Worm (Caenorhabditis elegans) whole organism, L4 larva: ENCODE measurements around the gene clec-138.

Experiments
- F26F4.8 ChIP-seq: fragments of 200-800 bp; sonication (Bioruptor generic); conservative IDR thresholded peaks from 2 replicates; pipeline ENCODE4 v1.3.6; 2022; ENCODE audit warnings: missing genetic modification characterization, missing compliant biosample characterization
- F44E2.7 ChIP-seq: fragments of 200-800 bp; sonication (Bioruptor generic); IDR thresholded peaks from 2 replicates; pipeline ENCODE4 v2.1.2; 2022; ENCODE audit warnings: missing genetic modification characterization, missing compliant biosample characterization
- T20F7.1 ChIP-seq: fragments of 200-800 bp; sonication (Bioruptor generic); optimal IDR thresholded peaks from 2 replicates; lab custom pipeline; 2018; ENCODE audit warnings: mild to moderate bottlenecking, missing genetic modification characterization, missing compliant biosample characterization
- aha-1 ChIP-seq: fragments of 150-350 bp; peaks from one replicate; lab custom pipeline; 2014; ENCODE audit warnings: missing biosample characterization, missing genetic modification characterization
- attf-4 ChIP-seq: sonication (generic microtip); optimal IDR thresholded peaks from 3 replicates; lab custom pipeline; 2017; ENCODE audit warnings: missing biosample characterization, missing genetic modification characterization
- ceh-32 ChIP-seq: sonication (generic microtip); optimal IDR thresholded peaks from 2 replicates; lab custom pipeline; 2016; ENCODE audit warnings: mild to moderate bottlenecking, missing genetic modification characterization, missing compliant biosample characterization; ENCODE audit not compliant: poor library complexity
- ces-1 ChIP-seq: fragments of 150-350 bp; sonication (generic microtip); optimal IDR thresholded peaks from 4 replicates; lab custom pipeline; 2014; ENCODE audit warnings: missing biosample characterization, missing genetic modification reagents, missing genetic modification characterization
- cey-2 ChIP-seq: sonication (generic microtip); optimal IDR thresholded peaks from 3 replicates; lab custom pipeline; 2017; ENCODE audit warnings: missing genetic modification characterization, mild to moderate bottlenecking, missing compliant biosample characterization, antibody characterized with exemption, borderline replicate concordance; ENCODE audit not compliant: insufficient read depth
- daf-19 ChIP-seq: fragments of 200-800 bp; sonication (Bioruptor generic); conservative IDR thresholded peaks from 2 replicates; pipeline ENCODE4 v1.3.6; 2022; ENCODE audit warnings: missing genetic modification characterization, missing compliant biosample characterization
- dmd-6 ChIP-seq: fragments of 200-800 bp; sonication (Bioruptor generic); IDR thresholded peaks from 2 replicates; pipeline ENCODE4 v1.3.6; 2022; ENCODE audit warnings: missing genetic modification reagents, missing genetic modification characterization, missing compliant biosample characterization
- dmd-9 ChIP-seq: fragments of 200-800 bp; sonication (Bioruptor generic); IDR thresholded peaks from 2 replicates; pipeline ENCODE4 v1.3.6; 2022; ENCODE audit warnings: missing genetic modification reagents, missing genetic modification characterization, missing compliant biosample characterization
- dpl-1 ChIP-seq: fragments of 150-350 bp; optimal IDR thresholded peaks from 2 replicates; lab custom pipeline; 2014; ENCODE audit warnings: missing biosample characterization, missing genetic modification reagents, missing genetic modification characterization
- duxl-1 ChIP-seq: sonication (generic microtip); optimal IDR thresholded peaks from 2 replicates; lab custom pipeline; 2016; ENCODE audit warnings: mild to moderate bottlenecking, missing genetic modification characterization, moderate library complexity, missing compliant biosample characterization; ENCODE audit not compliant: poor library complexity
- dve-1 ChIP-seq: sonication (generic microtip); optimal IDR thresholded peaks from 2 replicates; lab custom pipeline; 2017; ENCODE audit warnings: antibody characterized with exemption, mild to moderate bottlenecking, missing genetic modification characterization, missing compliant biosample characterization; ENCODE audit not compliant: insufficient read depth
- egl-27 ChIP-seq: sonication (generic microtip); optimal IDR thresholded peaks from 3 replicates; lab custom pipeline; 2017; ENCODE audit warnings: missing biosample characterization, missing genetic modification reagents, missing genetic modification characterization
- egl-43 ChIP-seq: fragments of 200-800 bp; sonication (Bioruptor generic); IDR thresholded peaks from 2 replicates; pipeline ENCODE4 v1.3.6; 2022; ENCODE audit warnings: missing genetic modification reagents, missing genetic modification characterization, missing compliant biosample characterization
- lin-1 ChIP-seq: fragments of 200-800 bp; sonication (Bioruptor generic); IDR thresholded peaks from 2 replicates; pipeline ENCODE4 v1.3.6; 2022; ENCODE audit warnings: missing genetic modification reagents, missing genetic modification characterization, missing compliant biosample characterization
- madf-5 ChIP-seq, 2 experiments: fragments of 200-800 bp; sonication (Bioruptor generic); IDR thresholded peaks; 2 replicates each; pipeline ENCODE4 v1.3.6; 2022; ENCODE audit warnings: missing compliant biosample characterization in 2 of 2, missing genetic modification characterization in 2 of 2
- madf-9 ChIP-seq: fragments of 200-800 bp; sonication (Bioruptor generic); conservative IDR thresholded peaks from 2 replicates; pipeline ENCODE4 v1.3.6; 2022; ENCODE audit warnings: missing genetic modification reagents, missing genetic modification characterization, missing compliant biosample characterization
- mdl-1 ChIP-seq, 2 experiments: fragments of 150-350 bp in 1 of 2; sonication (generic microtip) in 1 of 2; optimal IDR thresholded peaks; 2 replicates each; lab custom pipeline; 2014 to 2017; ENCODE audit warnings: missing biosample characterization in 2 of 2, missing genetic modification characterization in 2 of 2
- mxl-2 ChIP-seq: fragments of 200-800 bp; sonication (Bioruptor generic); conservative IDR thresholded peaks from 2 replicates; pipeline ENCODE4 v1.3.6; 2022; ENCODE audit warnings: missing genetic modification reagents, missing genetic modification characterization, missing compliant biosample characterization
- nhr-11 ChIP-seq: fragments of 150-350 bp; optimal IDR thresholded peaks from 2 replicates; lab custom pipeline; 2014; ENCODE audit warnings: missing biosample characterization, missing genetic modification characterization
- nhr-111 ChIP-seq: fragments of 200-800 bp; sonication (Bioruptor generic); optimal IDR thresholded peaks from 2 replicates; lab custom pipeline; 2018; ENCODE audit warnings: mild to moderate bottlenecking, missing genetic modification characterization, missing compliant biosample characterization
- nhr-237 ChIP-seq: sonication (generic microtip); optimal IDR thresholded peaks from 2 replicates; lab custom pipeline; 2017; ENCODE audit warnings: missing biosample characterization, missing genetic modification characterization
- nhr-25 ChIP-seq: sonication (generic microtip); optimal IDR thresholded peaks from 2 replicates; lab custom pipeline; 2017; ENCODE audit warnings: missing genetic modification characterization, mild to moderate bottlenecking, missing compliant biosample characterization, antibody characterized with exemption, moderate library complexity, borderline replicate concordance; ENCODE audit not compliant: insufficient read depth
- nhr-41 ChIP-seq: fragments of 200-800 bp; sonication (Bioruptor generic); IDR thresholded peaks from 2 replicates; pipeline ENCODE4 v1.3.6; 2022; ENCODE audit warnings: missing genetic modification reagents, missing genetic modification characterization, missing compliant biosample characterization
- nhr-42 ChIP-seq: fragments of 200-800 bp; sonication (Bioruptor generic); IDR thresholded peaks from 2 replicates; pipeline ENCODE4 v1.3.6; 2022; ENCODE audit warnings: missing genetic modification characterization, missing compliant biosample characterization
- nhr-6 ChIP-seq: fragments of 150-350 bp; optimal IDR thresholded peaks from 2 replicates; lab custom pipeline; 2014; ENCODE audit warnings: missing biosample characterization, missing genetic modification characterization
- pha-4 ChIP-seq, 2 experiments: fragments of 150-350 bp in 1 of 2; fragments of 200-800 bp in 1 of 2; sonication (Bioruptor generic) in 1 of 2; IDR thresholded peaks in 1 of 2; optimal IDR thresholded peaks in 1 of 2; 2 replicates each; pipeline versions ENCODE4 v1.3.6 to Lab custom; 2014 to 2022; ENCODE audit warnings: missing genetic modification characterization in 2 of 2, missing genetic modification reagents in 2 of 2, missing biosample characterization in 1 of 2, missing compliant biosample characterization in 1 of 2
- php-3 ChIP-seq: fragments of 200-800 bp; sonication (Bioruptor generic); IDR thresholded peaks from 2 replicates; pipeline ENCODE4 v1.3.6; 2022; ENCODE audit warnings: missing genetic modification reagents, missing genetic modification characterization, missing compliant biosample characterization
- pqm-1 ChIP-seq: sonication (generic microtip); optimal IDR thresholded peaks from 2 replicates; lab custom pipeline; 2017; ENCODE audit warnings: missing biosample characterization, missing genetic modification characterization
- rbr-2 ChIP-seq: sonication (generic microtip); optimal IDR thresholded peaks from 2 replicates; lab custom pipeline; 2016; ENCODE audit warnings: missing genotype, missing genetic modification characterization, missing compliant biosample characterization
- saeg-2 ChIP-seq: fragments of 200-800 bp; sonication (Bioruptor generic); IDR thresholded peaks from 2 replicates; pipeline ENCODE4 v1.3.6; 2022; ENCODE audit warnings: missing genetic modification reagents, missing genetic modification characterization, missing compliant biosample characterization
- sdz-12 ChIP-seq: fragments of 200-800 bp; sonication (Bioruptor generic); optimal IDR thresholded peaks from 2 replicates; lab custom pipeline; 2018; ENCODE audit warnings: mild to moderate bottlenecking, missing genetic modification characterization, missing compliant biosample characterization
- tag-97 ChIP-seq: fragments of 200-800 bp; sonication (Bioruptor generic); IDR thresholded peaks from 2 replicates; pipeline ENCODE4 v1.3.6; 2022; ENCODE audit warnings: missing genetic modification characterization, missing compliant biosample characterization
- unc-62 ChIP-seq, 3 experiments: fragments of 150-350 bp in 1 of 3; sonication (generic microtip); optimal IDR thresholded peaks in 2 of 3; peaks in 1 of 3; 1 replicate in 1 of 3; 2 replicates in 2 of 3; lab custom pipeline; 2014 to 2017; ENCODE audit warnings: missing biosample characterization in 3 of 3, missing genetic modification characterization in 3 of 3, missing genetic modification reagents in 3 of 3, missing genotype in 1 of 3
- vab-7 ChIP-seq: fragments of 200-800 bp; sonication (Bioruptor generic); IDR thresholded peaks from 2 replicates; pipeline ENCODE4 v1.3.6; 2022; ENCODE audit warnings: missing genetic modification reagents, missing genetic modification characterization, missing compliant biosample characterization
- zfp-3 ChIP-seq: fragments of 200-800 bp; sonication (Bioruptor generic); conservative IDR thresholded peaks from 2 replicates; pipeline ENCODE4 v1.3.6; 2022; ENCODE audit warnings: missing genetic modification reagents, missing genetic modification characterization, missing compliant biosample characterization
- ztf-11 ChIP-seq: fragments of 150-350 bp; optimal IDR thresholded peaks from 2 replicates; lab custom pipeline; 2014; ENCODE audit warnings: missing biosample characterization, missing genetic modification characterization
- ztf-7 ChIP-seq: fragments of 150-350 bp; optimal IDR thresholded peaks from 2 replicates; lab custom pipeline; 2014; ENCODE audit warnings: missing biosample characterization, missing genetic modification characterization

Gene clec-138

DNA sequence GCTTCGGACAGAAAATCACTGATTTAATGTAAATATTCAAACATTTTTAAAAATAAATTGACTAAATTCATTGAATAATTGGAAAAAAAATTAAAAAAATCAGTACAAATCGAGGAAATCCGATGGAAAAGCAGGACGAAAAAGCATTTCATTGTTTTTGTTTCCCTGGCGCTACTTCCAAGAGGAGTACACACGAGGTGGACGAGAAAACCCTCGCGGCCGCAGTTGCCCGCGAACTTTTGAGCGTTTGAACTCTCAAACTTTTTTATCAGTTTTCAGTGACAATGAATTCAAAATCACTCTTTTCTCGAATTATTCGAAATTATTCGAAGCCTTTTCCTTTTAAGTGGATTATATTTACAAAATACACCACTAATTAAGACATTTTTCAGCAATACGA lies 16.6 kb downstream of the clec-138 start, which contains the start of gene F35D11.4 (continued):
- TF ChIP-seq pha-4 (GFP tag; IDR thresholded peaks at IDR 0.05; lab: Robert Waterston, UW) (peak; percentile 20; the same call in 1 of the 2 replicates), pha-4 (tag; optimal IDR thresholded peaks at IDR 0.05; lab: Kevin White, UChicago) (no peak), nhr-6 (tag; lab: Kevin White, UChicago) (peak; percentile 78), rbr-2 (tag; lab: Kevin White, UChicago) (peak; percentile 60), vab-7 (GFP tag; lab: Robert Waterston, UW) (no peak), lin-1 (GFP tag; lab: Robert Waterston, UW) (0 out of 2 replicates have a peak, but pooled peaks have one; percentile 20), pqm-1 (no peak), dmd-9 (GFP tag; lab: Robert Waterston, UW) (peak; percentile 77), T20F7.1 (peak; percentile 18), ztf-11 (tag; lab: Kevin White, UChicago) (no peak), cey-2 (tag; lab: Kevin White, UChicago) (no peak), sdz-12 (no peak), duxl-1 (peak; percentile 76), F26F4.8 (GFP tag; lab: Robert Waterston, UW) (no peak), php-3 (no peak), unc-62 (GFP tag; optimal IDR thresholded peaks at IDR 0.05 in 1 of 2; lab: Kevin White, UChicago) (no peak), unc-62 (tag; optimal IDR thresholded peaks at IDR 0.05; lab: Kevin White, UChicago) (no peak), dmd-6 (GFP tag; lab: Robert Waterston, UW) (peak; percentile 82), dve-1 (tag; lab: Kevin White, UChicago) (peak; percentile 78), saeg-2 (GFP tag; lab: Robert Waterston, UW) (no peak), nhr-41 (GFP tag; lab: Robert Waterston, UW) (no peak), nhr-25 (tag; lab: Kevin White, UChicago) (no peak), madf-5 (GFP tag; IDR thresholded peaks at IDR 0.05; lab: Robert Waterston, UW) (no peak; a peak in 1 of 4 replicates), nhr-111 (GFP tag; lab: Kevin White, UChicago) (no peak)

DNA sequence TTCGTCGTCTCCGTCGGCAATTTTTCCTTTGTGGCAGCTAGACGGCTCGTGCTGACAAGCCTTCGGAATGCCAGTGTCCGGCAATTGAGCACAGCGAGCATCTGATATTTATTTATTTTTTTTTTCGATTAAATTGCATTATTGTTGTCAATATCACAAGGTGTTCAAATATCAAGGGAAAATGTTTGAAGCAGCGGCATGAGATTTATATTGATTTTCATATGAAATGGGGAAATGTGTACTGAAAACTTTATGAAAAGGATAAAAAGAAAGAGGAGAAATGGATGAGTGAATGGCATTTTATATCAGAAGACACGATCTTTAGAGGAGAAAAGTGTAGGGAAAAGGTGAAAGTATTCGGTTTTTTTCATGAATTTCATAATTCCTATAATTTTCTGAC lies 17.1 kb downstream of the clec-138 start, which contains the start of gene coa-3:
Gene coa-3 (minus strand): TSS at position 101 of the 400 bp plus-strand sequence.
- TF ChIP-seq dpl-1 (GFP tag; lab: Kevin White, UChicago) = no peak
- no peak for TF ChIP-seq F44E2.7 (GFP tag; lab: Robert Waterston, UW)
- no peak for TF ChIP-seq ztf-7
- TF ChIP-seq daf-19 (GFP tag; lab: Robert Waterston, UW) = no peak
- no peak for TF ChIP-seq aha-1 (tag; lab: Kevin White, UChicago)
- TF ChIP-seq tag-97 = no peak
- TF ChIP-seq ceh-32 = no peak
- no peak for TF ChIP-seq mdl-1 (tag; optimal IDR thresholded peaks at IDR 0.05; lab: Kevin White, UChicago)
- no peak for TF ChIP-seq attf-4 (tag; lab: Kevin White, UChicago)

- TF ChIP-seq nhr-25 (tag; lab: Kevin White, UChicago) (no peak), rbr-2 (tag; lab: Kevin White, UChicago) (no peak), T20F7.1 (no peak), egl-27 (tag; lab: Kevin White, UChicago) (no peak), ces-1 (GFP tag; lab: Kevin White, UChicago) (no peak), mxl-2 (GFP tag; lab: Robert Waterston, UW) (no peak), nhr-42 (GFP tag; lab: Robert Waterston, UW) (no peak), zfp-3 (GFP tag; lab: Robert Waterston, UW) (no peak), nhr-237 (tag; lab: Kevin White, UChicago) (no peak), madf-9 (GFP tag; lab: Robert Waterston, UW) (no peak), egl-43 (GFP tag; lab: Robert Waterston, UW) (no peak), nhr-11 (tag; lab: Kevin White, UChicago) (no peak)
These were observed 18.3 kb downstream of the clec-138 start, which contains the start of gene ipla-1 for ce11 chrII:4601256-4601655. TSS of gene ipla-1 (minus strand) at chrII:4601356.
